Worm (Caenorhabditis elegans): ENCODE results near the gene sdz-33.
"Not testable (repeated sequence)": the region's sequence is repeated elsewhere in the genome, so short reads cannot be mapped to it uniquely, and the experiment has no call there.

DNA sequence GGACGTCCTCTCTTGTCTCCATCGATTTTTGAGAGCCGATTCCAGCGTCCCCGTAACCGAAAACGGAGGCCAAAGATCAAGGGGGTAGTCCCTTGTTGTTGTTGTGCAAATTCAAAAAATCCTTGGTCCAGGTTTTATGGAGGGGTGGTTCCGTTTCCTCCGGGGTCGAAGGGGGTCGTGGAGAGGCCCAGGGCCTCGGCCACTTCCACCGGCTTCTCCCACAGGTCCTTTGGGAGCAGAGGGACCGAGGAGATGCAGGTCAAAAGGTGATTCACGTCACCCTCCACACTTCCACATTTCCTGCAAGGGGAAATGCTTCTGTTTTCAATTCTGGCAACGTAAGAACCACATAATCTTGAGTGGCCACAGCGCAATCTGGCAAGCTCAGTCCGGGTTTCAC, 23.6 kb upstream of the sdz-33 start, which contains the start of gene fbxb-22:
- TF ChIP-seq nhr-11 (tag; optimal IDR thresholded peaks at IDR 0.05); rnt-1 (tag; optimal IDR thresholded peaks at IDR 0.05); ets-4 (tag; optimal IDR thresholded peaks at IDR 0.05); sox-2 (GFP tag; IDR thresholded peaks at IDR 0.05); ceh-9 (tag; optimal IDR thresholded peaks at IDR 0.05); unc-86 (tag; optimal IDR thresholded peaks at IDR 0.05); pqm-1 (tag; optimal IDR thresholded peaks at IDR 0.05); pag-3 (tag; optimal IDR thresholded peaks at IDR 0.05; ENCODE audit: borderline replicate concordance); dmd-4 (tag; optimal IDR thresholded peaks at IDR 0.05; ENCODE audit: borderline replicate concordance); tbx-7 (tag; optimal IDR thresholded peaks at IDR 0.05); ttx-3 (tag; optimal IDR thresholded peaks at IDR 0.05): not testable (repeated sequence)
